Worm (Caenorhabditis elegans): Measurements from ENCODE around the gene otpl-2.

ce11 chrV:4029627-4030026 is 43.9 kb upstream of the otpl-2 start:
- TF ChIP-seq hnd-1 (tag; optimal IDR thresholded peaks at IDR 0.05): no peak
- no peak for TF ChIP-seq pes-1 (GFP tag; IDR thresholded peaks at IDR 0.05)
- TF ChIP-seq ceh-13 (GFP tag; optimal IDR thresholded peaks at IDR 0.05): no peak
- no peak for TF ChIP-seq ama-1 (optimal IDR thresholded peaks at IDR 0.05)
- no peak for TF ChIP-seq sea-1 (GFP tag; conservative IDR thresholded peaks at IDR 0.05)

Measured in whole organism, early embryonic.